Worm (Caenorhabditis elegans) whole organism, young adult: ENCODE data around the gene Y50D4A.10.

Experiments used
- B0019.2 ChIP-seq: fragments of 200-800 bp; sonication (Bioruptor generic); conservative IDR thresholded peaks from 2 replicates; pipeline ENCODE4 v1.3.6; 2022; ENCODE audit warnings: missing genetic modification reagents, missing genetic modification characterization, missing compliant biosample characterization
- C06A6.2 ChIP-seq: fragments of 200-800 bp; sonication (Bioruptor generic); conservative IDR thresholded peaks from 2 replicates; pipeline ENCODE4 v1.3.6; 2022; ENCODE audit warnings: missing genetic modification characterization, missing compliant biosample characterization
- F22D6.2 ChIP-seq: sonication (generic microtip); optimal IDR thresholded peaks from 2 replicates; lab custom pipeline; 2016; ENCODE audit warnings: mild to moderate bottlenecking, missing genetic modification characterization, missing compliant biosample characterization
- F23B12.7 ChIP-seq: sonication (generic microtip); optimal IDR thresholded peaks from 2 replicates; lab custom pipeline; 2017; ENCODE audit warnings: missing genetic modification characterization, mild to moderate bottlenecking, missing compliant biosample characterization, antibody characterized with exemption, moderate library complexity; ENCODE audit not compliant: insufficient read depth
- F37B4.10 ChIP-seq: fragments of 200-800 bp; sonication (Bioruptor generic); IDR thresholded peaks from 2 replicates; pipeline ENCODE4 v1.3.6; 2022; ENCODE audit warnings: missing genetic modification characterization, missing compliant biosample characterization
- F52B5.7 ChIP-seq: sonication (generic microtip); optimal IDR thresholded peaks from 2 replicates; lab custom pipeline; 2016; ENCODE audit warnings: mild to moderate bottlenecking, missing genetic modification characterization, missing compliant biosample characterization
- T26A5.8 ChIP-seq: sonication (generic microtip); optimal IDR thresholded peaks from 2 replicates; lab custom pipeline; 2016; ENCODE audit warnings: missing genetic modification characterization, missing compliant biosample characterization
- Y67H2A.10 ChIP-seq: fragments of 200-800 bp; sonication (Bioruptor generic); conservative IDR thresholded peaks from 2 replicates; pipeline ENCODE4 v1.3.6; 2022; ENCODE audit warnings: missing genetic modification reagents, missing genetic modification characterization, missing compliant biosample characterization
- akir-1 ChIP-seq: fragments of 200-800 bp; sonication (Bioruptor generic); optimal IDR thresholded peaks from 2 replicates; lab custom pipeline; 2018; ENCODE audit warnings: mild to moderate bottlenecking, missing genetic modification characterization, moderate library complexity, missing compliant biosample characterization
- athp-1 ChIP-seq: sonication (generic microtip); optimal IDR thresholded peaks from 2 replicates; lab custom pipeline; 2017; ENCODE audit warnings: mild to moderate bottlenecking, missing genetic modification characterization, missing compliant biosample characterization
- attf-3 ChIP-seq: fragments of 200-800 bp; sonication (Bioruptor generic); conservative IDR thresholded peaks from 2 replicates; pipeline ENCODE4 v1.3.6; 2022; ENCODE audit warnings: missing genetic modification reagents, missing genetic modification characterization, missing compliant biosample characterization
- attf-5 ChIP-seq: fragments of 200-800 bp; sonication (Bioruptor generic); optimal IDR thresholded peaks from 2 replicates; lab custom pipeline; 2018; ENCODE audit warnings: mild to moderate bottlenecking, missing genetic modification characterization, missing compliant biosample characterization
- attf-6 ChIP-seq: fragments of 200-800 bp; sonication (Bioruptor generic); IDR thresholded peaks from 2 replicates; pipeline ENCODE4 v1.3.6; 2022; ENCODE audit warnings: missing genetic modification reagents, missing genetic modification characterization, missing compliant biosample characterization
- ccch-3 ChIP-seq: fragments of 200-800 bp; sonication (Bioruptor generic); optimal IDR thresholded peaks from 2 replicates; lab custom pipeline; 2018; ENCODE audit warnings: mild to moderate bottlenecking, missing genetic modification characterization, missing compliant biosample characterization
- ceh-100 ChIP-seq: fragments of 200-800 bp; sonication (Bioruptor generic); IDR thresholded peaks from 2 replicates; pipeline ENCODE4 v1.3.6; 2022; ENCODE audit warnings: missing genetic modification reagents, missing genetic modification characterization, missing compliant biosample characterization
- ceh-91 ChIP-seq: fragments of 200-800 bp; sonication (Bioruptor generic); IDR thresholded peaks from 2 replicates; pipeline ENCODE4 v1.3.6; 2022; ENCODE audit warnings: missing genetic modification reagents, missing genetic modification characterization, missing compliant biosample characterization
- chd-7 ChIP-seq: sonication (generic microtip); optimal IDR thresholded peaks from 2 replicates; lab custom pipeline; 2016; ENCODE audit warnings: mild to moderate bottlenecking, missing genetic modification characterization, moderate library complexity, missing compliant biosample characterization
- dox-1 ChIP-seq: fragments of 200-800 bp; sonication (Bioruptor generic); IDR thresholded peaks from 2 replicates; pipeline ENCODE4 v1.3.6; 2022; ENCODE audit warnings: missing genetic modification reagents, missing genetic modification characterization, missing compliant biosample characterization
- dpl-1 ChIP-seq: fragments of 150-350 bp; optimal IDR thresholded peaks from 2 replicates; lab custom pipeline; 2014; ENCODE audit warnings: missing biosample characterization, missing genetic modification reagents, missing genetic modification characterization
- efl-1 ChIP-seq: fragments of 150-350 bp; optimal IDR thresholded peaks from 2 replicates; lab custom pipeline; 2014; ENCODE audit warnings: missing biosample characterization, missing genetic modification reagents, missing genetic modification characterization
- egl-44 ChIP-seq: fragments of 200-800 bp; sonication (Bioruptor generic); IDR thresholded peaks from 2 replicates; pipeline ENCODE4 v1.3.6; 2022; ENCODE audit warnings: missing genetic modification reagents, missing genetic modification characterization, missing compliant biosample characterization
- gei-17 ChIP-seq: fragments of 200-800 bp; sonication (Bioruptor generic); optimal IDR thresholded peaks from 2 replicates; lab custom pipeline; 2018; ENCODE audit warnings: mild to moderate bottlenecking, missing genetic modification characterization, missing compliant biosample characterization
- him-1 ChIP-seq: sonication (generic microtip); optimal IDR thresholded peaks from 2 replicates; lab custom pipeline; 2016; ENCODE audit warnings: missing genotype, missing genetic modification reagents, missing genetic modification characterization, missing compliant biosample characterization
- hlh-12 ChIP-seq: sonication (generic microtip); optimal IDR thresholded peaks from 2 replicates; lab custom pipeline; 2016; ENCODE audit warnings: missing genetic modification characterization, missing compliant biosample characterization
- hlh-26 ChIP-seq: fragments of 200-800 bp; sonication (Bioruptor generic); conservative IDR thresholded peaks from 2 replicates; pipeline ENCODE4 v1.3.6; 2022; ENCODE audit warnings: missing genetic modification reagents, missing genetic modification characterization, missing compliant biosample characterization
- hmg-1.2 ChIP-seq: fragments of 200-800 bp; sonication (Bioruptor generic); IDR thresholded peaks from 2 replicates; pipeline ENCODE4 v1.3.6; 2022; ENCODE audit warnings: missing genetic modification reagents, missing genetic modification characterization, missing compliant biosample characterization
- lin-54 ChIP-seq: fragments of 200-800 bp; sonication (Bioruptor generic); optimal IDR thresholded peaks from 2 replicates; lab custom pipeline; 2018; ENCODE audit warnings: mild to moderate bottlenecking, missing genetic modification characterization, missing compliant biosample characterization
- madf-6 ChIP-seq: fragments of 200-800 bp; sonication (Bioruptor generic); IDR thresholded peaks from 2 replicates; pipeline ENCODE4 v1.3.6; 2022; ENCODE audit warnings: missing genetic modification reagents, missing genetic modification characterization, missing compliant biosample characterization
- mcd-1 ChIP-seq: fragments of 200-800 bp; sonication (Bioruptor generic); IDR thresholded peaks from 2 replicates; pipeline ENCODE4 v1.3.6; 2022; ENCODE audit warnings: missing genetic modification reagents, missing genetic modification characterization, missing compliant biosample characterization
- nhr-120 ChIP-seq: fragments of 200-800 bp; sonication (Bioruptor generic); IDR thresholded peaks from 2 replicates; pipeline ENCODE4 v1.3.6; 2022; ENCODE audit warnings: missing genetic modification characterization, missing compliant biosample characterization
- nhr-27 ChIP-seq: fragments of 200-800 bp; sonication (Bioruptor generic); optimal IDR thresholded peaks from 2 replicates; lab custom pipeline; 2018; ENCODE audit warnings: mild to moderate bottlenecking, missing genetic modification characterization, moderate library complexity, missing compliant biosample characterization
- nhr-80 ChIP-seq: sonication (generic microtip); optimal IDR thresholded peaks from 2 replicates; lab custom pipeline; 2016; ENCODE audit warnings: missing genetic modification characterization, missing compliant biosample characterization
- nhr-90 ChIP-seq: sonication (generic microtip); optimal IDR thresholded peaks from 2 replicates; lab custom pipeline; 2016; ENCODE audit warnings: missing genotype, mild to moderate bottlenecking, missing genetic modification characterization, missing compliant biosample characterization
- repo-1 ChIP-seq: sonication (generic microtip); optimal IDR thresholded peaks from 2 replicates; lab custom pipeline; 2017; ENCODE audit warnings: mild to moderate bottlenecking, missing genetic modification characterization, missing compliant biosample characterization
- sdz-38 ChIP-seq: sonication (generic microtip); optimal IDR thresholded peaks from 2 replicates; lab custom pipeline; 2016; ENCODE audit warnings: missing genotype, missing genetic modification characterization, missing compliant biosample characterization
- snpc-1.1 ChIP-seq: sonication (generic microtip); optimal IDR thresholded peaks from 2 replicates; lab custom pipeline; 2017; ENCODE audit warnings: missing genetic modification characterization, mild to moderate bottlenecking, missing compliant biosample characterization, antibody characterized with exemption, moderate library complexity, missing genotype, missing genetic modification reagents; ENCODE audit not compliant: insufficient read depth
- snpc-3.4 ChIP-seq: sonication (generic microtip); optimal IDR thresholded peaks from 2 replicates; lab custom pipeline; 2017; ENCODE audit warnings: missing genetic modification characterization, mild to moderate bottlenecking, missing compliant biosample characterization, antibody characterized with exemption, moderate library complexity, missing genotype, missing genetic modification reagents
- snpc-4 ChIP-seq, 5 experiments: fragments of 150-350 bp in 1 of 5; sonication (generic microtip) in 4 of 5; optimal IDR thresholded peaks; 2 replicates each; lab custom pipeline; 2014 to 2018; ENCODE audit warnings: missing genetic modification characterization in 5 of 5, missing biosample characterization in 3 of 5, antibody characterized with exemption in 2 of 5, mild to moderate bottlenecking in 2 of 5, missing compliant biosample characterization in 2 of 5, missing genotype in 2 of 5, moderate library complexity in 2 of 5, missing genetic modification reagents in 1 of 5
- tbp1 ChIP-seq: fragments of 200-800 bp; sonication (Bioruptor generic); optimal IDR thresholded peaks from 2 replicates; lab custom pipeline; 2018; ENCODE audit warnings: mild to moderate bottlenecking, missing genetic modification characterization, missing compliant biosample characterization
- tbx-9 ChIP-seq: sonication (generic microtip); optimal IDR thresholded peaks from 2 replicates; lab custom pipeline; 2016; ENCODE audit warnings: borderline replicate concordance, missing genetic modification characterization, inconsistent platforms, missing compliant biosample characterization
- tlf-1 ChIP-seq: fragments of 200-800 bp; sonication (Bioruptor generic); optimal IDR thresholded peaks from 2 replicates; lab custom pipeline; 2018; ENCODE audit warnings: mild to moderate bottlenecking, missing genetic modification characterization, missing compliant biosample characterization
- xnd-1 ChIP-seq: sonication (generic microtip); optimal IDR thresholded peaks from 2 replicates; lab custom pipeline; 2016; ENCODE audit warnings: missing genotype, missing genetic modification reagents, missing genetic modification characterization, missing compliant biosample characterization
- ztf-22 ChIP-seq: fragments of 200-800 bp; sonication (Bioruptor generic); optimal IDR thresholded peaks from 2 replicates; lab custom pipeline; 2018; ENCODE audit warnings: mild to moderate bottlenecking, missing genetic modification characterization, moderate library complexity, missing compliant biosample characterization
- ztf-25 ChIP-seq: fragments of 200-800 bp; sonication (Bioruptor generic); IDR thresholded peaks from 2 replicates; pipeline ENCODE4 v1.3.6; 2022; ENCODE audit warnings: missing genetic modification reagents, missing genetic modification characterization, missing compliant biosample characterization
- ztf-28 ChIP-seq: fragments of 200-800 bp; sonication (Bioruptor generic); IDR thresholded peaks from 2 replicates; pipeline ENCODE4 v1.3.6; 2022; ENCODE audit warnings: missing genetic modification reagents, missing genetic modification characterization, missing compliant biosample characterization

The Y50D4A.10 gene

ce11 chrV:1223559-1223958, 3.2 kb upstream of the Y50D4A.10 start:
- no peak for TF ChIP-seq snpc-3.4
- TF ChIP-seq tbx-9 (tag; lab: Kevin White, UChicago) = no peak
- TF ChIP-seq repo-1 (tag; lab: Kevin White, UChicago) = no peak

ce11 chrV:1207589-1207988, 12.8 kb downstream of the Y50D4A.10 start, which contains the start of gene Y50D4A.1:
Gene Y50D4A.1, plus strand, starts transcription at chrV:1207889.
- TF ChIP-seq tbp1 (no peak), mcd-1 (no peak), snpc-3.4 (no peak), T26A5.8 (tag; lab: Kevin White, UChicago) (no peak), C06A6.2 (GFP tag; lab: Robert Waterston, UW) (no peak), chd-7 (tag; lab: Kevin White, UChicago) (no peak), ccch-3 (no peak), nhr-27 (tag; lab: Kevin White, UChicago) (no peak), Y67H2A.10 (no peak), hlh-12 (no peak), tlf-1 (GFP tag; lab: Kevin White, UChicago) (no peak), attf-6 (GFP tag; lab: Robert Waterston, UW) (no peak), ztf-25 (GFP tag; lab: Robert Waterston, UW) (no peak), ceh-100 (no peak), F37B4.10 (GFP tag; lab: Robert Waterston, UW) (no peak), attf-5 (GFP tag; lab: Kevin White, UChicago) (no peak), ztf-28 (no peak)

- TF ChIP-seq nhr-90 (tag; lab: Kevin White, UChicago) (no peak), snpc-1.1 (no peak), dox-1 (GFP tag; lab: Robert Waterston, UW) (no peak), lin-54 (peak; percentile 38), egl-44 (GFP tag; lab: Robert Waterston, UW) (no peak), him-1 (tag; lab: Kevin White, UChicago) (no peak), ccch-3 (no peak), snpc-4 (GFP tag; optimal IDR thresholded peaks at IDR 0.05; lab: Kevin White, UChicago) (no peak), snpc-4 (tag; optimal IDR thresholded peaks at IDR 0.05; lab: Kevin White, UChicago) (no peak), attf-6 (GFP tag; lab: Robert Waterston, UW) (no peak), hlh-26 (GFP tag; lab: Robert Waterston, UW) (no peak), mcd-1 (peak; percentile 57), ztf-25 (GFP tag; lab: Robert Waterston, UW) (no peak), efl-1 (GFP tag; lab: Kevin White, UChicago) (peak; percentile 28), dpl-1 (no peak), F52B5.7 (tag; lab: Kevin White, UChicago) (no peak), ztf-22 (GFP tag; lab: Kevin White, UChicago) (no peak), athp-1 (tag; lab: Kevin White, UChicago) (no peak), attf-5 (GFP tag; lab: Kevin White, UChicago) (peak; percentile 4), ceh-100 (no peak), sdz-38 (tag; lab: Kevin White, UChicago) (no peak), madf-6 (GFP tag; lab: Robert Waterston, UW) (peak; percentile 58; the same call in 1 of the 2 replicates), akir-1 (GFP tag; lab: Kevin White, UChicago) (no peak), B0019.2 (no peak), attf-3 (GFP tag; lab: Robert Waterston, UW) (peak; percentile 71), tbx-9 (tag; lab: Kevin White, UChicago) (no peak), ztf-28 (no peak), xnd-1 (tag; lab: Kevin White, UChicago) (peak; percentile 4), hmg-1.2 (no peak), gei-17 (GFP tag; lab: Kevin White, UChicago) (no peak), ceh-91 (GFP tag; lab: Robert Waterston, UW) (no peak), nhr-120 (GFP tag; lab: Robert Waterston, UW) (no peak), F22D6.2 (tag; lab: Kevin White, UChicago) (no peak), nhr-80 (tag; lab: Kevin White, UChicago) (no peak), F23B12.7 (tag; lab: Kevin White, UChicago) (no peak)
Observed at ce11 chrV:1206971-1207370, 13.4 kb downstream of the Y50D4A.10 start, which contains the start of gene Y50D4A.5. Gene Y50D4A.5, plus strand, starts transcription at chrV:1207307.
